Worm (Caenorhabditis elegans) whole organism, young adult: ENCODE data around the gene C13F10.8.

Source experiments
- B0019.2 ChIP-seq: fragments of 200-800 bp; sonication (Bioruptor generic); conservative IDR thresholded peaks from 2 replicates; pipeline ENCODE4 v1.3.6; 2022; ENCODE audit warnings: missing genetic modification reagents, missing genetic modification characterization, missing compliant biosample characterization
- B0035.1 ChIP-seq: sonication (generic microtip); optimal IDR thresholded peaks from 2 replicates; lab custom pipeline; 2016; ENCODE audit warnings: missing genetic modification characterization, mild to moderate bottlenecking, missing compliant biosample characterization, missing genotype, missing genetic modification reagents
- B0261.1 ChIP-seq: sonication (generic microtip); optimal IDR thresholded peaks from 2 replicates; lab custom pipeline; 2016; ENCODE audit warnings: mild to moderate bottlenecking, missing genetic modification characterization, moderate library complexity, missing compliant biosample characterization
- C06A6.2 ChIP-seq: fragments of 200-800 bp; sonication (Bioruptor generic); conservative IDR thresholded peaks from 2 replicates; pipeline ENCODE4 v1.3.6; 2022; ENCODE audit warnings: missing genetic modification characterization, missing compliant biosample characterization
- F33H1.4 ChIP-seq: fragments of 200-800 bp; sonication (Bioruptor generic); IDR thresholded peaks from 2 replicates; pipeline ENCODE4 v1.3.6; 2022; ENCODE audit warnings: missing genetic modification reagents, missing genetic modification characterization, missing compliant biosample characterization
- F37B4.10 ChIP-seq: fragments of 200-800 bp; sonication (Bioruptor generic); IDR thresholded peaks from 2 replicates; pipeline ENCODE4 v1.3.6; 2022; ENCODE audit warnings: missing genetic modification characterization, missing compliant biosample characterization
- F57A8.1 ChIP-seq: fragments of 200-800 bp; sonication (Bioruptor generic); optimal IDR thresholded peaks from 2 replicates; lab custom pipeline; 2018; ENCODE audit warnings: mild to moderate bottlenecking, missing genetic modification characterization, moderate library complexity, missing compliant biosample characterization
- Y53F4B.3 ChIP-seq: fragments of 200-800 bp; sonication (Bioruptor generic); IDR thresholded peaks from 2 replicates; pipeline ENCODE4 v1.3.6; 2022; ENCODE audit warnings: missing genetic modification reagents, missing genetic modification characterization, missing compliant biosample characterization
- Y53G8AR.9 ChIP-seq: fragments of 200-800 bp; sonication (Bioruptor generic); conservative IDR thresholded peaks from 2 replicates; pipeline ENCODE4 v1.3.6; 2022; ENCODE audit warnings: missing genetic modification reagents, missing genetic modification characterization, missing compliant biosample characterization
- akir-1 ChIP-seq: fragments of 200-800 bp; sonication (Bioruptor generic); optimal IDR thresholded peaks from 2 replicates; lab custom pipeline; 2018; ENCODE audit warnings: mild to moderate bottlenecking, missing genetic modification characterization, moderate library complexity, missing compliant biosample characterization
- athp-1 ChIP-seq: sonication (generic microtip); optimal IDR thresholded peaks from 2 replicates; lab custom pipeline; 2017; ENCODE audit warnings: mild to moderate bottlenecking, missing genetic modification characterization, missing compliant biosample characterization
- attf-3 ChIP-seq: fragments of 200-800 bp; sonication (Bioruptor generic); conservative IDR thresholded peaks from 2 replicates; pipeline ENCODE4 v1.3.6; 2022; ENCODE audit warnings: missing genetic modification reagents, missing genetic modification characterization, missing compliant biosample characterization
- cebp-2 ChIP-seq: fragments of 200-800 bp; sonication (Bioruptor generic); IDR thresholded peaks from 2 replicates; pipeline ENCODE4 v1.3.6; 2022; ENCODE audit warnings: missing genetic modification characterization, missing compliant biosample characterization
- ceh-100 ChIP-seq: fragments of 200-800 bp; sonication (Bioruptor generic); IDR thresholded peaks from 2 replicates; pipeline ENCODE4 v1.3.6; 2022; ENCODE audit warnings: missing genetic modification reagents, missing genetic modification characterization, missing compliant biosample characterization
- ceh-27 ChIP-seq: fragments of 200-800 bp; sonication (Bioruptor generic); optimal IDR thresholded peaks from 2 replicates; lab custom pipeline; 2018; ENCODE audit warnings: mild to moderate bottlenecking, missing genetic modification characterization, moderate library complexity, missing compliant biosample characterization
- ceh-91 ChIP-seq: fragments of 200-800 bp; sonication (Bioruptor generic); IDR thresholded peaks from 2 replicates; pipeline ENCODE4 v1.3.6; 2022; ENCODE audit warnings: missing genetic modification reagents, missing genetic modification characterization, missing compliant biosample characterization
- die-1 ChIP-seq: sonication (generic microtip); optimal IDR thresholded peaks from 2 replicates; lab custom pipeline; 2016; ENCODE audit warnings: missing genotype, mild to moderate bottlenecking, missing genetic modification characterization, missing compliant biosample characterization
- dox-1 ChIP-seq: fragments of 200-800 bp; sonication (Bioruptor generic); IDR thresholded peaks from 2 replicates; pipeline ENCODE4 v1.3.6; 2022; ENCODE audit warnings: missing genetic modification reagents, missing genetic modification characterization, missing compliant biosample characterization
- egl-44 ChIP-seq: fragments of 200-800 bp; sonication (Bioruptor generic); IDR thresholded peaks from 2 replicates; pipeline ENCODE4 v1.3.6; 2022; ENCODE audit warnings: missing genetic modification reagents, missing genetic modification characterization, missing compliant biosample characterization
- egrh-3 ChIP-seq: fragments of 200-800 bp; sonication (Bioruptor generic); IDR thresholded peaks from 2 replicates; pipeline ENCODE4 v1.3.6; 2022; ENCODE audit warnings: missing genetic modification reagents, missing genetic modification characterization, missing compliant biosample characterization
- ekl-4 ChIP-seq: fragments of 200-800 bp; sonication (Bioruptor generic); IDR thresholded peaks from 2 replicates; pipeline ENCODE4 v1.3.6; 2022; ENCODE audit warnings: missing genetic modification reagents, missing genetic modification characterization, missing compliant biosample characterization
- gei-17 ChIP-seq: fragments of 200-800 bp; sonication (Bioruptor generic); optimal IDR thresholded peaks from 2 replicates; lab custom pipeline; 2018; ENCODE audit warnings: mild to moderate bottlenecking, missing genetic modification characterization, missing compliant biosample characterization
- him-1 ChIP-seq: sonication (generic microtip); optimal IDR thresholded peaks from 2 replicates; lab custom pipeline; 2016; ENCODE audit warnings: missing genotype, missing genetic modification reagents, missing genetic modification characterization, missing compliant biosample characterization
- hmg-1.2 ChIP-seq: fragments of 200-800 bp; sonication (Bioruptor generic); IDR thresholded peaks from 2 replicates; pipeline ENCODE4 v1.3.6; 2022; ENCODE audit warnings: missing genetic modification reagents, missing genetic modification characterization, missing compliant biosample characterization
- lag-1 ChIP-seq: fragments of 200-800 bp; sonication (Bioruptor generic); IDR thresholded peaks from 2 replicates; pipeline ENCODE4 v1.3.6; 2022; ENCODE audit warnings: missing genetic modification reagents, missing genetic modification characterization, missing compliant biosample characterization
- let-607 ChIP-seq, 2 experiments: fragments of 200-800 bp in 1 of 2; sonication (Bioruptor generic) in 1 of 2; sonication (generic microtip) in 1 of 2; optimal IDR thresholded peaks; 2 replicates each; lab custom pipeline; 2016 to 2018; ENCODE audit warnings: mild to moderate bottlenecking in 2 of 2, missing compliant biosample characterization in 2 of 2, missing genetic modification characterization in 2 of 2, moderate library complexity in 2 of 2, missing genotype in 1 of 2
- lin-40 ChIP-seq: sonication (generic microtip); optimal IDR thresholded peaks from 2 replicates; lab custom pipeline; 2016; ENCODE audit warnings: missing genetic modification characterization, mild to moderate bottlenecking, missing compliant biosample characterization, missing genotype, missing genetic modification reagents
- madf-10 ChIP-seq: sonication (generic microtip); optimal IDR thresholded peaks from 2 replicates; lab custom pipeline; 2016; ENCODE audit warnings: mild to moderate bottlenecking, missing genetic modification characterization, missing compliant biosample characterization
- madf-6 ChIP-seq: fragments of 200-800 bp; sonication (Bioruptor generic); IDR thresholded peaks from 2 replicates; pipeline ENCODE4 v1.3.6; 2022; ENCODE audit warnings: missing genetic modification reagents, missing genetic modification characterization, missing compliant biosample characterization
- madf-8 ChIP-seq: fragments of 200-800 bp; sonication (Bioruptor generic); conservative IDR thresholded peaks from 2 replicates; pipeline ENCODE4 v1.3.6; 2022; ENCODE audit warnings: missing genetic modification reagents, missing genetic modification characterization, missing compliant biosample characterization
- mel-28 ChIP-seq: sonication (generic microtip); optimal IDR thresholded peaks from 2 replicates; lab custom pipeline; 2016; ENCODE audit warnings: borderline replicate concordance, mild to moderate bottlenecking, missing genetic modification characterization, missing compliant biosample characterization
- nfya-1 ChIP-seq: sonication (generic microtip); optimal IDR thresholded peaks from 2 replicates; lab custom pipeline; 2017; ENCODE audit warnings: antibody characterized with exemption, missing compliant biosample characterization, missing genetic modification characterization, borderline replicate concordance; ENCODE audit not compliant: insufficient read depth
- nhr-120 ChIP-seq: fragments of 200-800 bp; sonication (Bioruptor generic); IDR thresholded peaks from 2 replicates; pipeline ENCODE4 v1.3.6; 2022; ENCODE audit warnings: missing genetic modification characterization, missing compliant biosample characterization
- nhr-90 ChIP-seq: sonication (generic microtip); optimal IDR thresholded peaks from 2 replicates; lab custom pipeline; 2016; ENCODE audit warnings: missing genotype, mild to moderate bottlenecking, missing genetic modification characterization, missing compliant biosample characterization
- pha-4 ChIP-seq: fragments of 150-350 bp; sonication (generic microtip); optimal IDR thresholded peaks from 2 replicates; lab custom pipeline; 2014; ENCODE audit warnings: missing biosample characterization, missing genetic modification reagents, missing genetic modification characterization
- rcor-1 ChIP-seq: fragments of 200-800 bp; sonication (Bioruptor generic); IDR thresholded peaks from 2 replicates; pipeline ENCODE4 v1.3.6; 2022; ENCODE audit warnings: missing genetic modification reagents, missing genetic modification characterization, missing compliant biosample characterization
- snpc-1.3 ChIP-seq: sonication (generic microtip); optimal IDR thresholded peaks from 2 replicates; lab custom pipeline; 2017; ENCODE audit warnings: missing genetic modification characterization, mild to moderate bottlenecking, missing compliant biosample characterization, antibody characterized with exemption, moderate library complexity, missing genotype, missing genetic modification reagents; ENCODE audit not compliant: insufficient read depth
- snpc-4 ChIP-seq, 5 experiments: fragments of 150-350 bp in 1 of 5; sonication (generic microtip) in 4 of 5; optimal IDR thresholded peaks; 2 replicates each; lab custom pipeline; 2014 to 2018; ENCODE audit warnings: missing genetic modification characterization in 5 of 5, missing biosample characterization in 3 of 5, antibody characterized with exemption in 2 of 5, mild to moderate bottlenecking in 2 of 5, missing compliant biosample characterization in 2 of 5, missing genotype in 2 of 5, moderate library complexity in 2 of 5, missing genetic modification reagents in 1 of 5
- somi-1 ChIP-seq: fragments of 200-800 bp; sonication (Bioruptor generic); optimal IDR thresholded peaks from 2 replicates; lab custom pipeline; 2018; ENCODE audit warnings: mild to moderate bottlenecking, missing genetic modification characterization, missing compliant biosample characterization
- sptf-2 ChIP-seq: fragments of 200-800 bp; sonication (Bioruptor generic); optimal IDR thresholded peaks from 2 replicates; lab custom pipeline; 2018; ENCODE audit warnings: mild to moderate bottlenecking, missing genetic modification characterization, missing compliant biosample characterization
- unc-130 ChIP-seq: sonication (generic microtip); optimal IDR thresholded peaks from 2 replicates; lab custom pipeline; 2016; ENCODE audit warnings: missing genetic modification reagents, missing genetic modification characterization, missing compliant biosample characterization
- unc-62 ChIP-seq: fragments of 150-350 bp; optimal IDR thresholded peaks from 2 replicates; lab custom pipeline; 2014; ENCODE audit warnings: missing biosample characterization, missing genetic modification reagents, missing genetic modification characterization
- xnd-1 ChIP-seq: sonication (generic microtip); optimal IDR thresholded peaks from 2 replicates; lab custom pipeline; 2016; ENCODE audit warnings: missing genotype, missing genetic modification reagents, missing genetic modification characterization, missing compliant biosample characterization
- ztf-25 ChIP-seq: fragments of 200-800 bp; sonication (Bioruptor generic); IDR thresholded peaks from 2 replicates; pipeline ENCODE4 v1.3.6; 2022; ENCODE audit warnings: missing genetic modification reagents, missing genetic modification characterization, missing compliant biosample characterization
- ztf-3 ChIP-seq: fragments of 200-800 bp; sonication (Bioruptor generic); optimal IDR thresholded peaks from 2 replicates; lab custom pipeline; 2018; ENCODE audit warnings: mild to moderate bottlenecking, missing genetic modification characterization, missing compliant biosample characterization

The C13F10.8 gene

DNA sequence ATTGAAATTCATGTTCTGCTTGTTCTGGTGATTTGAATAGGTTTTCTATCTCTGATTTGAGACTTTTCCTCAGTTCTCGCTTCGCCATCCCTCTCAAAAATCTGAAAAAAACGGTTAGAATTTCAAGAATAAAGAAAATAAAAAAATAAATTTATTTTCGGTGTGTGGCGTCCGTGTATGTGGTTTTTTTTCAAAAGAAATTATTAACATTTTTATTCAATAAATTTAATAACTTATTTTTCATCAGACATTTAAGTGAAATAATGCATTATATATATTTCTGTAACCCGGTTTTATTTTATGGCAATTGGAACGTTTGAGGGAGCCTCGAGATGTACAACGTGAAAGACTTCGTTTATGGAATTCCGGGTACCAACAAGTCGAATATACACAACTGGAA lies 13.9 kb upstream of the C13F10.8 start, which contains the start of gene C05C8.5:
C05C8.5 (minus strand) TSS at position 101 of the 400 bp plus-strand sequence.
- no peak for TF ChIP-seq dox-1 (GFP tag; lab: Robert Waterston, UW)
- TF ChIP-seq B0035.1 (tag; lab: Kevin White, UChicago): no peak
- no peak for TF ChIP-seq C06A6.2 (GFP tag; lab: Robert Waterston, UW)
- no peak for TF ChIP-seq Y53F4B.3 (GFP tag; lab: Robert Waterston, UW)
- TF ChIP-seq nhr-120 (GFP tag; lab: Robert Waterston, UW): no peak
- no peak for TF ChIP-seq nhr-90
- TF ChIP-seq nfya-1 (tag; lab: Kevin White, UChicago): no peak
- no peak for TF ChIP-seq ekl-4 (GFP tag; lab: Robert Waterston, UW)
- TF ChIP-seq pha-4 (tag; lab: Kevin White, UChicago): no peak
- no peak for TF ChIP-seq Y53G8AR.9 (GFP tag; lab: Robert Waterston, UW)
- no peak for TF ChIP-seq ceh-91 (GFP tag; lab: Robert Waterston, UW)
- TF ChIP-seq attf-3: no peak
- no peak for TF ChIP-seq rcor-1 (GFP tag; lab: Robert Waterston, UW)
- TF ChIP-seq die-1: no peak
- TF ChIP-seq snpc-4 (GFP tag; optimal IDR thresholded peaks at IDR 0.05; lab: Kevin White, UChicago): no peak
- TF ChIP-seq snpc-4 (tag; optimal IDR thresholded peaks at IDR 0.05; lab: Kevin White, UChicago): no peak
- no peak for TF ChIP-seq him-1 (tag; lab: Kevin White, UChicago)
- TF ChIP-seq hmg-1.2 (GFP tag; lab: Robert Waterston, UW): no peak

ce11 chrV:7231524-7231923 lies 10.7 kb upstream of the C13F10.8 start:
- TF ChIP-seq unc-130 (GFP tag; lab: Kevin White, UChicago): no peak
- TF ChIP-seq gei-17: no peak
- no peak for TF ChIP-seq akir-1 (GFP tag; lab: Kevin White, UChicago)
- no peak for TF ChIP-seq cebp-2
- no peak for TF ChIP-seq F33H1.4 (GFP tag; lab: Robert Waterston, UW)
- no peak for TF ChIP-seq die-1
- no peak for TF ChIP-seq sptf-2 (GFP tag; lab: Kevin White, UChicago)
- no peak for TF ChIP-seq madf-8 (GFP tag; lab: Robert Waterston, UW)
- no peak for TF ChIP-seq ekl-4 (GFP tag; lab: Robert Waterston, UW)

DNA sequence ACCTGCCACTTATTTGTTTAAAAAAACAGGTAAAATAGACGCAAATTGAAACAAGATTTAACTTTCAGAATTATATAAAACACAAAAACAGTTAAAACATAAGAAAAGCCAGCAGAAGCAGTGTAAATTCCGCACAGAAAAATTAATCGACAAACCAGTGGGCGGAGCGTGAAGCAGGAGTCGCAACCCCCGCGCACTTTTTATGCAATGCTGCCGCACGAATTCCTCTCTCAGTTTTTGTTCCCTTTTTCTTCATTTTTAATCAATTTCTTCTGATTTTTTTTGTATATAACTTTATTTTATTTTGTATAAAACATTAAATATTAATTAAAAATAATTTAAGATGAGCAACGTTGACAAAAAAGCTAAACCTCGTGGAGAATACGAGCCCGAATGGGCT lies 10.0 kb upstream of the C13F10.8 start, which contains the start of the genes gei-6 and krr-1:
gei-6 (minus strand) TSS at position 2 of the 400 bp plus-strand sequence.
krr-1 (plus strand) TSS at position 344 of the 400 bp plus-strand sequence.
- TF ChIP-seq unc-62 (GFP tag; lab: Kevin White, UChicago) (no peak), lag-1 (GFP tag; lab: Robert Waterston, UW) (no peak), B0261.1 (tag; lab: Kevin White, UChicago) (no peak), egl-44 (GFP tag; lab: Robert Waterston, UW) (no peak), ztf-25 (no peak), akir-1 (GFP tag; lab: Kevin White, UChicago) (no peak), snpc-1.3 (tag; lab: Kevin White, UChicago) (peak; percentile 55), ceh-100 (GFP tag; lab: Robert Waterston, UW) (no peak; the same call in 1 of the 2 replicates), lin-40 (tag; lab: Kevin White, UChicago) (no peak), F33H1.4 (GFP tag; lab: Robert Waterston, UW) (no peak), F57A8.1 (no peak), ztf-3 (no peak), sptf-2 (GFP tag; lab: Kevin White, UChicago) (no peak), athp-1 (tag; lab: Kevin White, UChicago) (no peak), egrh-3 (GFP tag; lab: Robert Waterston, UW) (0 out of 2 replicates have a peak, but pooled peaks have one; percentile 34), madf-6 (GFP tag; lab: Robert Waterston, UW) (peak; percentile 55; the same call in 1 of the 2 replicates), somi-1 (GFP tag; lab: Kevin White, UChicago) (no peak), let-607 (tag; optimal IDR thresholded peaks at IDR 0.05; lab: Kevin White, UChicago) (no peak), mel-28 (tag; lab: Kevin White, UChicago) (no peak), xnd-1 (no peak), madf-10 (tag; lab: Kevin White, UChicago) (no peak), F37B4.10 (no peak), ceh-27 (GFP tag; lab: Kevin White, UChicago) (peak; percentile 9), B0019.2 (GFP tag; lab: Robert Waterston, UW) (no peak)
